Worm (Caenorhabditis elegans) whole organism, mixed stage, embryonic: Measurements from ENCODE around the gene F53C3.4.

ENCODE experiments used
- M03D4.4 ChIP-seq: sonication (generic microtip); optimal IDR thresholded peaks from 2 replicates; lab custom pipeline; 2017; ENCODE audit warnings: mild to moderate bottlenecking, missing genetic modification characterization, missing compliant biosample characterization
- bed-3 ChIP-seq: fragments of 200-800 bp; sonication (Bioruptor generic); optimal IDR thresholded peaks from 3 replicates; lab custom pipeline; 2018; ENCODE audit warnings: mild to moderate bottlenecking, missing genetic modification characterization, moderate library complexity, missing compliant biosample characterization
- ceh-39 ChIP-seq: fragments of 150-350 bp; optimal IDR thresholded peaks from 2 replicates; lab custom pipeline; 2014; ENCODE audit warnings: missing biosample characterization, missing genetic modification characterization
- ceh-43 ChIP-seq: fragments of 200-800 bp; sonication (Bioruptor generic); optimal IDR thresholded peaks from 2 replicates; lab custom pipeline; 2018; ENCODE audit warnings: mild to moderate bottlenecking, missing genetic modification characterization, moderate library complexity, missing compliant biosample characterization
- ceh-83 ChIP-seq: fragments of 200-800 bp; sonication (Bioruptor generic); optimal IDR thresholded peaks from 2 replicates; lab custom pipeline; 2018; ENCODE audit warnings: mild to moderate bottlenecking, missing genetic modification characterization, missing compliant biosample characterization
- ces-1 ChIP-seq: fragments of 150-350 bp; optimal IDR thresholded peaks from 2 replicates; lab custom pipeline; 2014; ENCODE audit warnings: missing biosample characterization, missing genetic modification reagents, missing genetic modification characterization
- drap-1 ChIP-seq: fragments of 200-800 bp; sonication (Bioruptor generic); optimal IDR thresholded peaks from 3 replicates; lab custom pipeline; 2018; ENCODE audit warnings: mild to moderate bottlenecking, missing genetic modification characterization, missing compliant biosample characterization
- elt-1 ChIP-seq: sonication (generic microtip); optimal IDR thresholded peaks from 2 replicates; lab custom pipeline; 2017; ENCODE audit warnings: missing genetic modification characterization, mild to moderate bottlenecking, missing compliant biosample characterization, antibody characterized with exemption, moderate library complexity, borderline replicate concordance; ENCODE audit not compliant: insufficient read depth
- elt-3 ChIP-seq: fragments of 150-350 bp; optimal IDR thresholded peaks from 2 replicates; lab custom pipeline; 2014; ENCODE audit warnings: missing biosample characterization, missing genetic modification characterization
- flh-1 ChIP-seq: fragments of 200-800 bp; sonication (Bioruptor generic); optimal IDR thresholded peaks from 2 replicates; lab custom pipeline; 2018; ENCODE audit warnings: mild to moderate bottlenecking, missing genetic modification characterization, moderate library complexity, missing compliant biosample characterization
- ham-2 ChIP-seq: fragments of 200-800 bp; sonication (Bioruptor generic); optimal IDR thresholded peaks from 2 replicates; lab custom pipeline; 2018; ENCODE audit warnings: mild to moderate bottlenecking, missing genetic modification characterization, missing compliant biosample characterization
- hlh-1 ChIP-seq: fragments of 150-350 bp; optimal IDR thresholded peaks from 2 replicates; lab custom pipeline; 2014; ENCODE audit warnings: missing biosample characterization, missing genetic modification reagents, missing genetic modification characterization
- lin-13 ChIP-seq: fragments of 150-350 bp; optimal IDR thresholded peaks from 2 replicates; lab custom pipeline; 2014; ENCODE audit warnings: missing biosample characterization, missing genetic modification characterization
- lin-32 ChIP-seq: fragments of 200-800 bp; sonication (Bioruptor generic); optimal IDR thresholded peaks from 2 replicates; lab custom pipeline; 2018; ENCODE audit warnings: mild to moderate bottlenecking, missing genetic modification characterization, missing compliant biosample characterization
- lsy-2 ChIP-seq: fragments of 150-350 bp; optimal IDR thresholded peaks from 2 replicates; lab custom pipeline; 2014; ENCODE audit warnings: missing biosample characterization, missing genetic modification characterization
- mab-5 ChIP-seq: fragments of 150-350 bp; optimal IDR thresholded peaks from 2 replicates; lab custom pipeline; 2014; ENCODE audit warnings: missing biosample characterization, missing genetic modification characterization
- mep-1 ChIP-seq: fragments of 150-350 bp; optimal IDR thresholded peaks from 2 replicates; lab custom pipeline; 2017; ENCODE audit warnings: missing biosample characterization, missing genetic modification reagents, missing genetic modification characterization, inconsistent platforms
- mls-2 ChIP-seq: sonication (generic microtip); optimal IDR thresholded peaks from 2 replicates; lab custom pipeline; 2016; ENCODE audit warnings: mild to moderate bottlenecking, missing genetic modification characterization, moderate library complexity, missing compliant biosample characterization
- nhr-2 ChIP-seq: fragments of 150-350 bp; optimal IDR thresholded peaks from 2 replicates; lab custom pipeline; 2014; ENCODE audit warnings: missing biosample characterization, missing genetic modification characterization
- nhr-237 ChIP-seq: fragments of 150-350 bp; optimal IDR thresholded peaks from 2 replicates; lab custom pipeline; 2014; ENCODE audit warnings: missing biosample characterization, missing genetic modification characterization
- nhr-28 ChIP-seq: fragments of 150-350 bp; optimal IDR thresholded peaks from 2 replicates; lab custom pipeline; 2014; ENCODE audit warnings: missing biosample characterization, missing genetic modification characterization
- nhr-76 ChIP-seq: sonication (generic microtip); optimal IDR thresholded peaks from 2 replicates; lab custom pipeline; 2017; ENCODE audit warnings: missing biosample characterization, missing genetic modification characterization
- pha-4 ChIP-seq: fragments of 150-350 bp; optimal IDR thresholded peaks from 2 replicates; lab custom pipeline; 2018; ENCODE audit warnings: missing biosample characterization, missing genetic modification reagents, missing genetic modification characterization
- sem-2 ChIP-seq: fragments of 200-800 bp; sonication (Bioruptor generic); optimal IDR thresholded peaks from 2 replicates; lab custom pipeline; 2018; ENCODE audit warnings: mild to moderate bottlenecking, missing genetic modification characterization, missing compliant biosample characterization
- snpc-4 ChIP-seq: fragments of 150-350 bp; optimal IDR thresholded peaks from 2 replicates; lab custom pipeline; 2014; ENCODE audit warnings: missing biosample characterization, missing genetic modification characterization
- sptf-1 ChIP-seq: sonication (generic microtip); optimal IDR thresholded peaks from 2 replicates; lab custom pipeline; 2017; ENCODE audit warnings: mild to moderate bottlenecking, missing genetic modification characterization, moderate library complexity, missing compliant biosample characterization
- tbx-8 ChIP-seq: fragments of 200-800 bp; sonication (Bioruptor generic); optimal IDR thresholded peaks from 2 replicates; lab custom pipeline; 2018; ENCODE audit warnings: mild to moderate bottlenecking, missing genetic modification characterization, moderate library complexity, missing compliant biosample characterization
- unc-120 ChIP-seq: sonication (generic microtip); optimal IDR thresholded peaks from 2 replicates; lab custom pipeline; 2017; ENCODE audit warnings: missing genetic modification characterization, missing compliant biosample characterization; ENCODE audit not compliant: poor library complexity, severe bottlenecking
- unc-39 ChIP-seq: fragments of 150-350 bp; optimal IDR thresholded peaks from 2 replicates; lab custom pipeline; 2014; ENCODE audit warnings: missing biosample characterization, missing genetic modification characterization
- unc-62 ChIP-seq: fragments of 150-350 bp; optimal IDR thresholded peaks from 2 replicates; lab custom pipeline; 2014; ENCODE audit warnings: missing biosample characterization, missing genetic modification reagents, missing genetic modification characterization
- zip-8 ChIP-seq: fragments of 150-350 bp; optimal IDR thresholded peaks from 2 replicates; lab custom pipeline; 2014; ENCODE audit warnings: missing biosample characterization, missing genetic modification characterization
- ztf-11 ChIP-seq: fragments of 150-350 bp; optimal IDR thresholded peaks from 2 replicates; lab custom pipeline; 2014; ENCODE audit warnings: missing biosample characterization, missing genetic modification characterization

The F53C3.4 gene

DNA sequence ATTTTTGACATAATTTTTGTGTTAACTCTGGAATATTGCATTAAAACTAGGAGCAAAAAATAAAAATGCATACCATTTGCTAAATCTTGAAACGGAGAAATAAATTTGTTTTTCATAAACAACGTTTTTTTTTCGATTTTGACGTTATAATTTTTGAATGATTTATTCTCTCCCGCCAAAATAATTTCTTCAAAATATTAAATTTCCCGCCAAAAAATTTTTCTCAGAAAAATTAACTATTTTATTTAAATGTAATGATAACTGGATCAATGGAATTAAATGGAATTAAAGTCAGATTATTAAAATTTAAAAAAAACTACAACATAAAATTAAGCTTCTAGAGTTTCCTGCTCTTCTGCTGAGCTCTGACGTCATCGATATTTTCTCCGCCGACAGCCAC is 24.1 kb upstream of the F53C3.4 start, which contains the start of gene nep-3:
Gene nep-3 (minus strand): TSS at position 101 of the 400 bp plus-strand sequence.
- TF ChIP-seq hlh-1 (tag; lab: Kevin White, UChicago) (no peak), zip-8 (tag; lab: Kevin White, UChicago) (no peak), unc-39 (tag; lab: Kevin White, UChicago) (no peak), M03D4.4 (tag; lab: Kevin White, UChicago) (no peak), ceh-83 (GFP tag; lab: Kevin White, UChicago) (no peak), tbx-8 (GFP tag; lab: Kevin White, UChicago) (no peak), lsy-2 (tag; lab: Kevin White, UChicago) (no peak), ham-2 (no peak), mls-2 (no peak), bed-3 (GFP tag; lab: Kevin White, UChicago) (no peak), snpc-4 (no peak), sptf-1 (tag; lab: Kevin White, UChicago) (no peak), lin-13 (tag; lab: Kevin White, UChicago) (no peak), nhr-76 (tag; lab: Kevin White, UChicago) (no peak), nhr-28 (tag; lab: Kevin White, UChicago) (no peak), unc-120 (tag; lab: Kevin White, UChicago) (no peak)

- no peak for TF ChIP-seq bed-3 (GFP tag; lab: Kevin White, UChicago)
- TF ChIP-seq ceh-83 (GFP tag; lab: Kevin White, UChicago) = no peak
- no peak for TF ChIP-seq M03D4.4 (tag; lab: Kevin White, UChicago)
- no peak for TF ChIP-seq flh-1
- no peak for TF ChIP-seq lsy-2 (tag; lab: Kevin White, UChicago)
- TF ChIP-seq drap-1 = no peak
Measured at ce11 chrII:3877874-3878273, 23.3 kb upstream of the F53C3.4 start, which contains the start of gene sdz-7. Gene sdz-7 (minus strand): TSS chrII:3877974.

DNA sequence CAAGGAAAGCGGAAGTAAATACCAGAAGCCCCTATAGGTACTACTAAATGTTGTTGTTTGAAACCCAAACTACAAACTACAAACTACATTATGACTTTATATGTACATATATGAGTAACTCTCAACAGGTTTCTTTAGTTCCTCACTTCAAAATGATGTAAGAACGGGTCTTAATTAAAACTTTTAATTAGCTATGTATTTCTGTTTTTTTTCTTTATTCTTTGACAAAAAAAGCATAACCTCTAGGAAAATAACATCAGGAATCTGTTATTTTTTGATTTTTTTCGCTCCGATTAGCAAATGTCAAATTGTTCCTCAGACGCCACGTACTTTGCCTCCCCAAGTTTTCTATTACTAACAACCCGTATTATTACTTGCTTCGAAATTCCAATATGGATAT is 22.9 kb upstream of the F53C3.4 start, which contains the start of gene srh-250:
Gene srh-250 (plus strand): TSS at position 301 of the 400 bp plus-strand sequence.
- TF ChIP-seq mab-5 (tag; lab: Kevin White, UChicago) (no peak), nhr-76 (tag; lab: Kevin White, UChicago) (no peak), sem-2 (no peak), nhr-2 (tag; lab: Kevin White, UChicago) (no peak), unc-39 (tag; lab: Kevin White, UChicago) (no peak), drap-1 (no peak), hlh-1 (tag; lab: Kevin White, UChicago) (no peak), bed-3 (GFP tag; lab: Kevin White, UChicago) (no peak), nhr-237 (tag; lab: Kevin White, UChicago) (no peak), ces-1 (GFP tag; lab: Kevin White, UChicago) (no peak), elt-1 (tag; lab: Kevin White, UChicago) (no peak), M03D4.4 (tag; lab: Kevin White, UChicago) (no peak), unc-62 (no peak), pha-4 (tag; lab: Kevin White, UChicago) (no peak), elt-3 (tag; lab: Kevin White, UChicago) (no peak), flh-1 (no peak)
- TF ChIP-seq, all 35 proteins: peak for 0

ce11 chrII:3879945-3880344 is 21.3 kb upstream of the F53C3.4 start, which contains the start of gene nhr-166:
Gene nhr-166 (plus strand): TSS chrII:3880245.
- no peak for TF ChIP-seq pha-4 (tag; lab: Kevin White, UChicago)
- TF ChIP-seq hlh-1 (tag; lab: Kevin White, UChicago) = no peak
- TF ChIP-seq elt-3 (tag; lab: Kevin White, UChicago) = no peak
- no peak for TF ChIP-seq ceh-39 (tag; lab: Kevin White, UChicago)
- TF ChIP-seq ceh-43 (GFP tag; lab: Kevin White, UChicago) = no peak
- TF ChIP-seq flh-1 = no peak
- TF ChIP-seq elt-1 (tag; lab: Kevin White, UChicago) = no peak
- no peak for TF ChIP-seq sptf-1 (tag; lab: Kevin White, UChicago)
- TF ChIP-seq unc-62 = no peak
- no peak for TF ChIP-seq lin-32
- no peak for TF ChIP-seq sem-2
- no peak for TF ChIP-seq nhr-2 (tag; lab: Kevin White, UChicago)
- TF ChIP-seq nhr-28 (tag; lab: Kevin White, UChicago) = no peak

DNA sequence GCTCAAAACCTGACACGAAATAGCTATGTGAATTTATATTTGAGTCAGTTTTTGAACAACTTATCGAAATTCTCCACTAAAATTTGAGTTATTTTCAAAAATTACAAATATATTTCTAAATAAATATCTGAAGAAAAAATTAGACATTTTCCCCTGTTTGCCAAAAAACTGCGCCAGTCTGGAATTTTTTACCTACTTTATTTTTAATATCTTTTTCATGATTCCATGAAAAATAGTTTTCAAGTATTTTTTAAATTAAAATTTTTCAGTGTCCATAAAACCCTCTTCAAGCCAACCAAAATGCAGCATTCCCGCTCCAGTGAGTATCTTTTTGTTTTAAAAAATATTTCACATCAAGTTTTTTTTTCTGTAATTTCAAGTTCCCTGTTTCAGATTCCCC is 10.1 kb upstream of the F53C3.4 start, which contains the start of gene F53C3.8:
Gene F53C3.8 (plus strand): TSS at position 301 of the 400 bp plus-strand sequence.
- no peak for TF ChIP-seq nhr-28 (tag; lab: Kevin White, UChicago)
- TF ChIP-seq mep-1 = no peak
- TF ChIP-seq unc-62 = no peak
- TF ChIP-seq ztf-11 (tag; lab: Kevin White, UChicago) = no peak
- TF ChIP-seq nhr-237 (tag; lab: Kevin White, UChicago) = no peak
- no peak for TF ChIP-seq flh-1
- no peak for TF ChIP-seq mab-5 (tag; lab: Kevin White, UChicago)
- TF ChIP-seq unc-120 (tag; lab: Kevin White, UChicago) = no peak
- no peak for TF ChIP-seq lsy-2 (tag; lab: Kevin White, UChicago)
- TF ChIP-seq nhr-2 (tag; lab: Kevin White, UChicago) = no peak
- no peak for TF ChIP-seq lin-32
